Worm (Caenorhabditis elegans) whole organism, mixed stage, embryonic: ENCODE data around the gene hlh-29.

Source experiments
- blmp-1 ChIP-seq: fragments of 150-350 bp; optimal IDR thresholded peaks from 2 replicates; lab custom pipeline; 2014; ENCODE audit warnings: missing biosample characterization, missing genetic modification characterization
- elt-1 ChIP-seq: sonication (generic microtip); optimal IDR thresholded peaks from 2 replicates; lab custom pipeline; 2017; ENCODE audit warnings: missing genetic modification characterization, mild to moderate bottlenecking, missing compliant biosample characterization, antibody characterized with exemption, moderate library complexity, borderline replicate concordance; ENCODE audit not compliant: insufficient read depth
- elt-3 ChIP-seq: fragments of 150-350 bp; optimal IDR thresholded peaks from 2 replicates; lab custom pipeline; 2014; ENCODE audit warnings: missing biosample characterization, missing genetic modification characterization
- ham-2 ChIP-seq: fragments of 200-800 bp; sonication (Bioruptor generic); optimal IDR thresholded peaks from 2 replicates; lab custom pipeline; 2018; ENCODE audit warnings: mild to moderate bottlenecking, missing genetic modification characterization, missing compliant biosample characterization
- lsy-2 ChIP-seq: fragments of 150-350 bp; optimal IDR thresholded peaks from 2 replicates; lab custom pipeline; 2014; ENCODE audit warnings: missing biosample characterization, missing genetic modification characterization
- mab-5 ChIP-seq: fragments of 150-350 bp; optimal IDR thresholded peaks from 2 replicates; lab custom pipeline; 2014; ENCODE audit warnings: missing biosample characterization, missing genetic modification characterization
- mep-1 ChIP-seq: fragments of 150-350 bp; optimal IDR thresholded peaks from 2 replicates; lab custom pipeline; 2017; ENCODE audit warnings: missing biosample characterization, missing genetic modification reagents, missing genetic modification characterization, inconsistent platforms
- nhr-2 ChIP-seq: fragments of 150-350 bp; optimal IDR thresholded peaks from 2 replicates; lab custom pipeline; 2014; ENCODE audit warnings: missing biosample characterization, missing genetic modification characterization
- nhr-76 ChIP-seq: sonication (generic microtip); optimal IDR thresholded peaks from 2 replicates; lab custom pipeline; 2017; ENCODE audit warnings: missing biosample characterization, missing genetic modification characterization
- pha-4 ChIP-seq: fragments of 150-350 bp; optimal IDR thresholded peaks from 2 replicates; lab custom pipeline; 2018; ENCODE audit warnings: missing biosample characterization, missing genetic modification reagents, missing genetic modification characterization
- sptf-1 ChIP-seq: sonication (generic microtip); optimal IDR thresholded peaks from 2 replicates; lab custom pipeline; 2017; ENCODE audit warnings: mild to moderate bottlenecking, missing genetic modification characterization, moderate library complexity, missing compliant biosample characterization
- tbx-8 ChIP-seq: fragments of 200-800 bp; sonication (Bioruptor generic); optimal IDR thresholded peaks from 2 replicates; lab custom pipeline; 2018; ENCODE audit warnings: mild to moderate bottlenecking, missing genetic modification characterization, moderate library complexity, missing compliant biosample characterization
- unc-39 ChIP-seq: fragments of 150-350 bp; optimal IDR thresholded peaks from 2 replicates; lab custom pipeline; 2014; ENCODE audit warnings: missing biosample characterization, missing genetic modification characterization
- unc-62 ChIP-seq: fragments of 150-350 bp; optimal IDR thresholded peaks from 2 replicates; lab custom pipeline; 2014; ENCODE audit warnings: missing biosample characterization, missing genetic modification reagents, missing genetic modification characterization

DNA sequence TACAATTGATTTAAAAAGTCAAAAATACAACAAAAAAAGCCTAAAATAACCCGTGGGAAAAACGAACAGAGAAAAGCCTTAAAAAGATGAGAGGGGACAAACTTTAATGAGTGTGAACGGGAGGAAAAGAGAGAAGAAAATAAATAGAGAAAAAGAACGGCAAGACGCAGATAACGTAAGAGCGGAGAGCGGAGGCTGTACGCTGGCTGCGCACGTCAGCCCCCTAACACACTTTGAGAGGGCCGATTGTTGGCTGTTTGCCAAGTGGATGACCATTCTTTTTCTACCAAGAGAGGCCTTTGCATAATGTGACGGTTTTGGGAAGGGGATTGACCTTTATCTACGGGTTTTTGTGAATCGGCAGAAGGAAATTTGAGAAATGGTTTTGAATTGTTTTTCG lies 13.8 kb upstream of the hlh-29 start:
- TF ChIP-seq lsy-2 (tag; lab: Kevin White, UChicago) (no peak), unc-62 (GFP tag; lab: Kevin White, UChicago) (no peak), blmp-1 (tag; lab: Kevin White, UChicago) (no peak), nhr-2 (tag; lab: Kevin White, UChicago) (peak; percentile 37), elt-1 (tag; lab: Kevin White, UChicago) (no peak), nhr-76 (tag; lab: Kevin White, UChicago) (no peak), ham-2 (peak; percentile 52), mab-5 (tag; lab: Kevin White, UChicago) (no peak), pha-4 (tag; lab: Kevin White, UChicago) (peak; percentile 22), elt-3 (tag; lab: Kevin White, UChicago) (no peak), mep-1 (tag; lab: Kevin White, UChicago) (no peak), tbx-8 (GFP tag; lab: Kevin White, UChicago) (no peak), unc-39 (no peak), sptf-1 (tag; lab: Kevin White, UChicago) (peak; percentile 29)
